Fruit fly (Drosophila melanogaster): ENCODE measurements around the gene FucTD.

DNA sequence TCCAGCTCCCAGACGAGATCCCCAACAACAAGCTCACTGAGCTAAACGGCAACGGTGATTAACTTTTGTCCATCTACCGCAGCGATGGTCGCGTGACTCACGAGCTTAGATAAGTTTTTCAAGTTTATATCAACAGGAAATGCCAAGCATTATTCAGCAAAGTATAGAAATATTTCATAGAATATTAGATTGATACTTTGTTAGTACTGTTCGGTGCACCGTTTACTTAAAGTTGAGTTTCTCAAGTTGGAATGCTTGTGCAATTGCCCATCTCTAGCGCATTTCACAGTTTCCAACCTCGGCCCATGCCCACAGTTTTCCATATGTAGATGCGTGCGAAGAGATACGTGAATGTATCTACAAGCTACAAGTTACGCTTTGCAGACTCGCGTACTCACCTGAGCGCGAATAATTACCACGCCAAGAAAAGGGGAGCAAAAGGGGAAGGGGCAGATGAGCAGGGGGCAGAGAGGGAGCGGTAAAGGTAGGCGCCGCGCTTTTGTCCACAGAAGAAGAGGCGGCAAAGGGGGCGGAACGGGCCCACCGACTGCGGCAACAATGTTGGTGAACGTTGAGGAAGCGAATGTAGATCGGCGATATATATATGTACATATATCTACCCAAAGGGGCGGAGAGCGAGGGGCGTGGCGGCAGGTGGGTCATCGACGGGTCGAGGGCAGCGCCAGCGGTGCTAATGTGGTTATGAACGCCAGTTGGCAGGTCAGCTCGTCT is 39.9 kb upstream of the FucTD start:
- TF ChIP-seq rgr (GFP tag; optimal IDR thresholded peaks at IDR 0.05) = no peak
- TF ChIP-seq OdsH (GFP tag; optimal IDR thresholded peaks at IDR 0.05) = no peak
- TF ChIP-seq Vsx2 (GFP tag; optimal IDR thresholded peaks at IDR 0.05; ENCODE audit: partially characterized antibody) = no peak
- TF ChIP-seq lola (GFP tag; optimal IDR thresholded peaks at IDR 0.05) = no peak
- no peak for TF ChIP-seq fru (GFP tag; optimal IDR thresholded peaks at IDR 0.05)
